Fruit fly (Drosophila melanogaster): ENCODE results near the gene Ptpmeg.

- peak; percentile 68 for TF ChIP-seq CG14655 (GFP tag; optimal IDR thresholded peaks at IDR 0.05)
- TF ChIP-seq CG13204 (GFP tag; optimal IDR thresholded peaks at IDR 0.05): no peak
- TF ChIP-seq EcR (GFP tag; optimal IDR thresholded peaks at IDR 0.05): no peak
- TF ChIP-seq CG9948 (tag; optimal IDR thresholded peaks at IDR 0.05): peak; percentile 69
- peak; percentile 69 for TF ChIP-seq Snoo (tag; optimal IDR thresholded peaks at IDR 0.05)
- TF ChIP-seq CG8301 (tag; optimal IDR thresholded peaks at IDR 0.05): peak; percentile 59
- TF ChIP-seq CG10348 (GFP tag; IDR thresholded peaks at IDR 0.05): no peak
- no peak for TF ChIP-seq rn (GFP tag; IDR thresholded peaks at IDR 0.05)
- TF ChIP-seq CG17806 (tag; optimal IDR thresholded peaks at IDR 0.05): peak; percentile 72
- peak; percentile 66 for TF ChIP-seq Pif1A (GFP tag; optimal IDR thresholded peaks at IDR 0.05)
- peak; percentile 65; the same call in 2 of the 3 replicates for TF ChIP-seq CG4496 (GFP tag; IDR thresholded peaks at IDR 0.05)
Measured at dm6 chr3L:377222-378071, 49.5 kb downstream of the Ptpmeg start.

All from whole organism, pupa.